Worm (Caenorhabditis elegans) whole organism, young adult: ENCODE data around the gene ssu-1.

Source experiments
- D2030.7 ChIP-seq: fragments of 200-800 bp; sonication (Bioruptor generic); IDR thresholded peaks from 2 replicates; pipeline ENCODE4 v1.3.6; 2022; ENCODE audit warnings: missing genetic modification reagents, missing genetic modification characterization, missing compliant biosample characterization
- F10E7.11 ChIP-seq: sonication (generic microtip); optimal IDR thresholded peaks from 2 replicates; lab custom pipeline; 2017; ENCODE audit warnings: mild to moderate bottlenecking, missing genetic modification characterization, moderate library complexity, missing compliant biosample characterization
- F57C9.4 ChIP-seq: sonication (generic microtip); optimal IDR thresholded peaks from 2 replicates; lab custom pipeline; 2017; ENCODE audit warnings: mild to moderate bottlenecking, missing genetic modification characterization, missing compliant biosample characterization
- attf-3 ChIP-seq: fragments of 200-800 bp; sonication (Bioruptor generic); conservative IDR thresholded peaks from 2 replicates; pipeline ENCODE4 v1.3.6; 2022; ENCODE audit warnings: missing genetic modification reagents, missing genetic modification characterization, missing compliant biosample characterization
- lir-1 ChIP-seq: fragments of 200-800 bp; sonication (Bioruptor generic); conservative IDR thresholded peaks from 2 replicates; pipeline ENCODE4 v1.3.6; 2022; ENCODE audit warnings: missing genetic modification reagents, missing genetic modification characterization, missing compliant biosample characterization
- lsl-1 ChIP-seq: fragments of 200-800 bp; sonication (Bioruptor generic); optimal IDR thresholded peaks from 2 replicates; lab custom pipeline; 2018; ENCODE audit warnings: mild to moderate bottlenecking, missing genetic modification characterization, moderate library complexity, missing compliant biosample characterization
- nfya-2 ChIP-seq: fragments of 200-800 bp; sonication (Bioruptor generic); IDR thresholded peaks from 2 replicates; pipeline ENCODE4 v1.3.6; 2022; ENCODE audit warnings: missing genetic modification reagents, missing genetic modification characterization, missing compliant biosample characterization
- nfyb-1 ChIP-seq: fragments of 200-800 bp; sonication (Bioruptor generic); IDR thresholded peaks from 2 replicates; pipeline ENCODE4 v1.3.6; 2022; ENCODE audit warnings: missing genetic modification reagents, missing genetic modification characterization, missing compliant biosample characterization
- pha-4 ChIP-seq: fragments of 150-350 bp; sonication (generic microtip); optimal IDR thresholded peaks from 2 replicates; lab custom pipeline; 2014; ENCODE audit warnings: missing biosample characterization, missing genetic modification reagents, missing genetic modification characterization
- rec-8 ChIP-seq, 2 experiments: sonication (generic microtip); optimal IDR thresholded peaks; 2 replicates each; lab custom pipeline; 2016; ENCODE audit warnings: mild to moderate bottlenecking in 2 of 2, missing genetic modification characterization in 2 of 2, missing genetic modification reagents in 2 of 2, missing genotype in 2 of 2, missing biosample characterization in 1 of 2, missing compliant biosample characterization in 1 of 2, moderate library complexity in 1 of 2
- snpc-4 ChIP-seq, 5 experiments: fragments of 150-350 bp in 1 of 5; sonication (generic microtip) in 4 of 5; optimal IDR thresholded peaks; 2 replicates each; lab custom pipeline; 2014 to 2018; ENCODE audit warnings: missing genetic modification characterization in 5 of 5, missing biosample characterization in 3 of 5, antibody characterized with exemption in 2 of 5, mild to moderate bottlenecking in 2 of 5, missing compliant biosample characterization in 2 of 5, missing genotype in 2 of 5, moderate library complexity in 2 of 5, missing genetic modification reagents in 1 of 5
- unc-62 ChIP-seq: fragments of 150-350 bp; optimal IDR thresholded peaks from 2 replicates; lab custom pipeline; 2014; ENCODE audit warnings: missing biosample characterization, missing genetic modification reagents, missing genetic modification characterization

ce11 chrV:20164059-20164892 is 31.2 kb upstream of the ssu-1 start, which contains the start of gene F19B2.5:
- no peak for TF ChIP-seq F57C9.4
- no peak for TF ChIP-seq rec-8 (tag; optimal IDR thresholded peaks at IDR 0.05; lab: Kevin White, UChicago)
- no peak for TF ChIP-seq D2030.7
- TF ChIP-seq pha-4 (tag; lab: Kevin White, UChicago): peak; percentile 66
- TF ChIP-seq unc-62: peak; percentile 61
- no peak for TF ChIP-seq lir-1 (GFP tag; lab: Robert Waterston, UW)
- TF ChIP-seq F10E7.11: no peak
- TF ChIP-seq nfyb-1 (GFP tag; lab: Robert Waterston, UW): peak; percentile 83; the same call in 1 of the 2 replicates
- TF ChIP-seq attf-3 (GFP tag; lab: Robert Waterston, UW): no peak
- no peak for TF ChIP-seq nfya-2 (GFP tag; lab: Robert Waterston, UW)
- no peak for TF ChIP-seq snpc-4 (GFP tag; optimal IDR thresholded peaks at IDR 0.05; lab: Kevin White, UChicago)
- no peak for TF ChIP-seq snpc-4 (tag; optimal IDR thresholded peaks at IDR 0.05; lab: Kevin White, UChicago)
- peak; percentile 16 for TF ChIP-seq lsl-1
